Fruit fly (Drosophila melanogaster): ENCODE data around the gene Cpr73D.

DNA sequence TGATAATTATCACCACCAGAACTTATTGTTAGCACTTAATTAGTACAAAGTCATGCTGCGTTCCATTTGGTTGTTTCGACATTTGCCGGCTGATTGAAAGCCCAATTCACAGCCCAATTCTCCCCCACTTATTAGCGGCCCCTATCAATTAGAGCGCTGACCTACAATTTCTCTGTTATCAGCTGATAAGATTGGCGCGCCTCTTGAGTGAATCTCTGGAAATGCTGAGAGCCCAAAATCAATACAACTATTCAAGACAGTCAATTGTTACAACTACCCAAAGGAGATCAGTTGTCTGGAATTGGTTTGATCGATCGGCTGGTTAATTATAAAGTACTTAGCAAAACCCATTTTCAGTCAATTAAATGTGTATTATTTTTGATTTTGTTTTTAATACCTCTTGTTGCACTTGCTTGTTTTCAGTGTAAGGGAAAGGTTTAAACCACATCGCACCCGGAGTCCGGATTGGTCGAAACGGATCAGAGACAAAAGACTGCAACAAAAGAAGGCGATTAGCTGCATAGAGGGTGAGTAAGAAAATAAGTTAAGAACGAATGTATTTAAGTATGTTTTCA lies 27.4 kb upstream of the Cpr73D start:
- TF ChIP-seq Sox14 (GFP tag; optimal IDR thresholded peaks at IDR 0.05) (no peak), Lpt (GFP tag; optimal IDR thresholded peaks at IDR 0.05) (no peak), CG3919 (GFP tag; optimal IDR thresholded peaks at IDR 0.05) (no peak), pdm3 (GFP tag; optimal IDR thresholded peaks at IDR 0.05) (no peak), Hr38 (GFP tag; optimal IDR thresholded peaks at IDR 0.05) (no peak), CG1621 (tag; optimal IDR thresholded peaks at IDR 0.05) (no peak), CG10669 (GFP tag; optimal IDR thresholded peaks at IDR 0.05) (no peak), fkh (GFP tag; optimal IDR thresholded peaks at IDR 0.05) (no peak), CG16779 (tag; optimal IDR thresholded peaks at IDR 0.05) (no peak)

All from whole organism, prepupa.